Fruit fly (Drosophila melanogaster): Measurements from ENCODE around the gene Atg17.
A peak's percentile ranks its signal among the peaks of the same experiment; 100 is the strongest.

- TF ChIP-seq mld (GFP tag; IDR thresholded peaks at IDR 0.05; ENCODE audit: partially characterized antibody): 0 out of 3 replicates have a peak, but pooled peaks have one; percentile 18
- peak; percentile 99 for TF ChIP-seq CG4360 (GFP tag; IDR thresholded peaks at IDR 0.05)
- no peak for TF ChIP-seq unc-4 (GFP tag; IDR thresholded peaks at IDR 0.05; ENCODE audit: partially characterized antibody)
- no peak for TF ChIP-seq CG16779 (GFP tag; IDR thresholded peaks at IDR 0.05)
- TF ChIP-seq CG43689 (GFP tag; IDR thresholded peaks at IDR 0.05): no peak
- no peak for TF ChIP-seq kni (GFP tag; optimal IDR thresholded peaks at IDR 0.05)
- TF ChIP-seq ro (GFP tag; IDR thresholded peaks at IDR 0.05): no peak
- no peak for TF ChIP-seq D19B (GFP tag; optimal IDR thresholded peaks at IDR 0.05)
- no peak for TF ChIP-seq dm (GFP tag; optimal IDR thresholded peaks at IDR 0.05)
Observed at dm6 chr3R:5669740-5670659, 487 bp downstream of the Atg17 start.
